Worm (Caenorhabditis elegans): ENCODE measurements around the gene gck-3.
A peak's percentile ranks its signal among the peaks of the same experiment; 100 is the strongest.

gck-3 gene

ce11 chrV:17921423-17921822 is 45.2 kb downstream of the gck-3 start, which contains the start of gene E01B7.2:
TSS of gene E01B7.2 (plus strand) at chrV:17921772.
- no peak for TF ChIP-seq him-1 (tag; optimal IDR thresholded peaks at IDR 0.05)
- TF ChIP-seq W03F9.2 (tag; optimal IDR thresholded peaks at IDR 0.05) = peak; percentile 26
- TF ChIP-seq dao-5 (tag; optimal IDR thresholded peaks at IDR 0.05) = no peak

ce11 chrV:17918726-17919125 is 47.9 kb downstream of the gck-3 start, which contains the start of gene C06H5.8:
TSS of gene C06H5.8 (plus strand) at chrV:17919026.
- TF ChIP-seq him-1 (tag; optimal IDR thresholded peaks at IDR 0.05) (no peak), dao-5 (tag; optimal IDR thresholded peaks at IDR 0.05) (no peak), W03F9.2 (tag; optimal IDR thresholded peaks at IDR 0.05) (no peak)

- TF ChIP-seq him-1 (tag; optimal IDR thresholded peaks at IDR 0.05) (no peak), W03F9.2 (tag; optimal IDR thresholded peaks at IDR 0.05) (no peak), dao-5 (tag; optimal IDR thresholded peaks at IDR 0.05) (no peak)
These were observed 56.6 kb downstream of the gck-3 start, which contains the start of gene dcar-1 for ce11 chrV:17910019-17910418. TSS of gene dcar-1 (plus strand) at chrV:17910319.

- TF ChIP-seq W03F9.2 (tag; optimal IDR thresholded peaks at IDR 0.05) (no peak), him-1 (tag; optimal IDR thresholded peaks at IDR 0.05) (no peak), dao-5 (tag; optimal IDR thresholded peaks at IDR 0.05) (no peak)
These were observed 60.9 kb downstream of the gck-3 start for ce11 chrV:17905765-17906164.
